Worm (Caenorhabditis elegans) whole organism, late embryonic: ENCODE results near the gene F38B7.17.

Experiments
- C08G9.2 ChIP-seq: sonication (generic microtip); optimal IDR thresholded peaks from 2 replicates; lab custom pipeline; 2016; ENCODE audit warnings: mild to moderate bottlenecking, missing genetic modification characterization, moderate library complexity, missing compliant biosample characterization
- C38D4.7 ChIP-seq: fragments of 200-800 bp; sonication (Bioruptor generic); optimal IDR thresholded peaks from 2 replicates; lab custom pipeline; 2018; ENCODE audit warnings: mild to moderate bottlenecking, missing genetic modification characterization, moderate library complexity, missing compliant biosample characterization
- K02D7.2 ChIP-seq: sonication (generic microtip); optimal IDR thresholded peaks from 2 replicates; lab custom pipeline; 2017; ENCODE audit warnings: mild to moderate bottlenecking, missing genetic modification characterization, missing compliant biosample characterization
- K09A11.1 ChIP-seq: sonication (generic microtip); optimal IDR thresholded peaks from 2 replicates; lab custom pipeline; 2017; ENCODE audit warnings: antibody characterized with exemption, mild to moderate bottlenecking, missing genetic modification characterization, missing compliant biosample characterization; ENCODE audit not compliant: insufficient read depth
- Y22D7AL.16 ChIP-seq: sonication (generic microtip); optimal IDR thresholded peaks from 2 replicates; lab custom pipeline; 2016; ENCODE audit warnings: missing genetic modification characterization, missing compliant biosample characterization
- ceh-14 ChIP-seq: sonication (generic microtip); optimal IDR thresholded peaks from 2 replicates; lab custom pipeline; 2016; ENCODE audit warnings: missing genotype, missing genetic modification characterization, missing compliant biosample characterization
- ceh-19 ChIP-seq: fragments of 200-800 bp; sonication (Bioruptor generic); optimal IDR thresholded peaks from 2 replicates; lab custom pipeline; 2018; ENCODE audit warnings: mild to moderate bottlenecking, missing genetic modification characterization, missing compliant biosample characterization
- ceh-24 ChIP-seq: sonication (generic microtip); optimal IDR thresholded peaks from 2 replicates; lab custom pipeline; 2016; ENCODE audit warnings: mild to moderate bottlenecking, missing genetic modification characterization, missing compliant biosample characterization
- ceh-30 ChIP-seq: fragments of 150-350 bp; optimal IDR thresholded peaks from 2 replicates; lab custom pipeline; 2014; ENCODE audit warnings: missing biosample characterization, missing genetic modification characterization
- ceh-31 ChIP-seq: sonication (generic microtip); optimal IDR thresholded peaks from 2 replicates; lab custom pipeline; 2016; ENCODE audit warnings: missing genetic modification characterization, missing compliant biosample characterization
- ceh-34 ChIP-seq: sonication (generic microtip); optimal IDR thresholded peaks from 2 replicates; lab custom pipeline; 2016; ENCODE audit warnings: mild to moderate bottlenecking, missing genetic modification characterization, missing compliant biosample characterization
- ceh-48 ChIP-seq: sonication (generic microtip); optimal IDR thresholded peaks from 2 replicates; lab custom pipeline; 2016; ENCODE audit warnings: missing genetic modification characterization, inconsistent platforms, missing compliant biosample characterization
- ets-4 ChIP-seq: sonication (generic microtip); optimal IDR thresholded peaks from 2 replicates; lab custom pipeline; 2016; ENCODE audit warnings: missing genetic modification characterization, missing compliant biosample characterization
- fax-1 ChIP-seq: sonication (generic microtip); optimal IDR thresholded peaks from 2 replicates; lab custom pipeline; 2016; ENCODE audit warnings: missing genotype, missing genetic modification characterization, missing compliant biosample characterization
- fkh-6 ChIP-seq: sonication (generic microtip); optimal IDR thresholded peaks from 2 replicates; lab custom pipeline; 2016; ENCODE audit warnings: missing genetic modification characterization, missing compliant biosample characterization
- lim-6 ChIP-seq: sonication (generic microtip); optimal IDR thresholded peaks from 2 replicates; lab custom pipeline; 2016; ENCODE audit warnings: missing genetic modification characterization, missing compliant biosample characterization
- mec-3 ChIP-seq: sonication (generic microtip); optimal IDR thresholded peaks from 2 replicates; lab custom pipeline; 2016; ENCODE audit warnings: borderline replicate concordance, missing genetic modification characterization, missing compliant biosample characterization
- nfya-1 ChIP-seq: sonication (generic microtip); optimal IDR thresholded peaks from 2 replicates; lab custom pipeline; 2017; ENCODE audit warnings: missing genetic modification characterization, mild to moderate bottlenecking, missing compliant biosample characterization, antibody characterized with exemption, moderate library complexity
- nhr-11 ChIP-seq: fragments of 150-350 bp; optimal IDR thresholded peaks from 2 replicates; lab custom pipeline; 2014; ENCODE audit warnings: missing biosample characterization, missing genetic modification characterization
- npax-4 ChIP-seq: sonication (generic microtip); optimal IDR thresholded peaks from 2 replicates; lab custom pipeline; 2016; ENCODE audit warnings: missing genetic modification characterization, missing compliant biosample characterization
- odd-2 ChIP-seq: sonication (generic microtip); optimal IDR thresholded peaks from 2 replicates; lab custom pipeline; 2017; ENCODE audit warnings: antibody characterized with exemption, mild to moderate bottlenecking, missing genetic modification characterization, missing compliant biosample characterization
- pag-3 ChIP-seq: sonication (generic microtip); optimal IDR thresholded peaks from 2 replicates; lab custom pipeline; 2016; ENCODE audit warnings: missing compliant biosample characterization, missing genetic modification characterization, borderline replicate concordance
- pax-1 ChIP-seq: fragments of 150-350 bp; optimal IDR thresholded peaks from 2 replicates; lab custom pipeline; 2014; ENCODE audit warnings: missing biosample characterization, missing genetic modification characterization
- pha-4 ChIP-seq: fragments of 150-350 bp; optimal IDR thresholded peaks from 2 replicates; lab custom pipeline; 2018; ENCODE audit warnings: missing biosample characterization, missing genetic modification reagents, missing genetic modification characterization
- ref-2 ChIP-seq: sonication (generic microtip); optimal IDR thresholded peaks from 2 replicates; lab custom pipeline; 2016; ENCODE audit warnings: missing genetic modification characterization, missing compliant biosample characterization
- rnt-1 ChIP-seq: sonication (generic microtip); optimal IDR thresholded peaks from 2 replicates; lab custom pipeline; 2016; ENCODE audit warnings: missing genetic modification characterization, missing compliant biosample characterization
- sox-2 ChIP-seq: fragments of 200-800 bp; sonication (Bioruptor generic); IDR thresholded peaks from 2 replicates; pipeline ENCODE4 v1.3.6; 2022; ENCODE audit warnings: missing genetic modification reagents, missing genetic modification characterization, missing compliant biosample characterization
- sox-4 ChIP-seq: sonication (generic microtip); optimal IDR thresholded peaks from 2 replicates; lab custom pipeline; 2017; ENCODE audit warnings: mild to moderate bottlenecking, missing genetic modification characterization, inconsistent platforms, missing compliant biosample characterization
- syd-9 ChIP-seq: sonication (generic microtip); optimal IDR thresholded peaks from 2 replicates; lab custom pipeline; 2016; ENCODE audit warnings: mild to moderate bottlenecking, missing genetic modification characterization, moderate library complexity, missing compliant biosample characterization
- ttx-3 ChIP-seq: sonication (generic microtip); optimal IDR thresholded peaks from 2 replicates; lab custom pipeline; 2016; ENCODE audit warnings: missing genetic modification reagents, missing genetic modification characterization, missing compliant biosample characterization
- unc-42 ChIP-seq: sonication (generic microtip); optimal IDR thresholded peaks from 2 replicates; lab custom pipeline; 2016; ENCODE audit warnings: missing genotype, missing genetic modification characterization, missing compliant biosample characterization
- zip-5 ChIP-seq: sonication (generic microtip); optimal IDR thresholded peaks from 2 replicates; lab custom pipeline; 2016; ENCODE audit warnings: missing genetic modification characterization, missing compliant biosample characterization

F38B7.17 gene

DNA sequence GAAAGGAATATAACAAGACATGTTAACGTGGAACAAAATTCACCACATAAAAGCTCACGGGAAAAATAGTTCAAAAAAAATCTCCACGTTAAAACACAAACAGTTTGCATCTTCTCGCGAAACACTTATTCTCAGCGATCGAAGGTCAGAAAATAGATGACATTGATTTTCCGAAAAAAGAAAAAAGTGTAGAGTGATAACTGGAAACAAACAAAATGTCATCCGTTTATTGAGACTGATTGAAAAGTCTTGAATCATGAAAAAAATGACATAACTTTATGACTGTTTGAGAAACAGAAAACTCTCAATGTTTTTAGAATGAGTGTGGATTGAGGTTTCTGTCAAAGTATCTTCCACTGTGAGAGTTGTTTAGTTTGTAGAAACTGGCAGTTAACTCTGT, 31.0 kb downstream of the F38B7.17 start, which contains the start of gene C55A6.4:
Gene C55A6.4, minus strand, starts transcription at position 101 of the 400 bp plus-strand sequence.
- TF ChIP-seq ets-4 (tag; lab: Kevin White, UChicago) (no peak), rnt-1 (tag; lab: Kevin White, UChicago) (no peak), nfya-1 (tag; lab: Kevin White, UChicago) (no peak), ref-2 (tag; lab: Kevin White, UChicago) (no peak)

DNA sequence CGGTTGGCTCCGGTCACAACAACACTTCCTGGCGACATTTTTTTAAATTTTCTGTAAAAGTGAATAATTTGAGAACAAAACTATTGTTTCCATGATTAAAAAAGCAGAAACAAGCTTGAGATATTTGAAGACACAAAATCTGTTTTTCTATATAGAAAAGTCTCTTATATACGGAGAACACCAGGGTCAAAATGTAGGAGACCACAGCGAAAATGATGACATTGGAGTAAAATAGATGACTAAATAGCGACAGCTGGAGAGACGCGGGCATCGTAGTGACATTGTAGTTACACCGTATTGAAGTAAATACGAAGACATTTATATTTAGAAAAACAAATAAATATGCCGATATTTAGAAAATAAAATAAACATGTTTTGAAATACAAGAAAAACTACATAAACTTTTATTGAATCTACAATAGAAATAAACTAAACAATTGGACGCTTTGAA, 32.6 kb downstream of the F38B7.17 start, which contains the start of gene sdz-8:
Gene sdz-8, minus strand, starts transcription at position 51 of the 451 bp plus-strand sequence.
- TF ChIP-seq nfya-1 (tag; lab: Kevin White, UChicago) (no peak), zip-5 (tag; lab: Kevin White, UChicago) (no peak), sox-2 (GFP tag; lab: Robert Waterston, UW) (no peak)

DNA sequence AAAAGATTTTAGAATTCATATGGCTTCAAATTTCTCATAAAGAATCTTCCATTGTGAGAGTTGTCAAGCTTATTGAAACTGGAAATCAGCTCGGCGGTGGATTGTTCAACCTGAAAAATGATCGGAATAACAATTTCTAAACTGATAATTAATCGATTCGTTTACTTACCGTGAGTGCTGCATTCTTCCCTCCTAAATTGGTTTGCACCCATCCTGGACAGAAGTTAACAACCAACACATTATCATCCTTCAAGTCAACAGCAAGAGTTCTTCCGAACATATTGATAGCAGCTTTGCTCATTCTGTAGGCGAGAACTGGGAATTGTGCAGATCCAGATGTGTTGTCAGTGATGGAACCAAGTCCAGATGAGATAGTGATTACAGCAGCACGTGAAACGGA, 33.6 kb downstream of the F38B7.17 start:
- TF ChIP-seq mec-3 (tag; lab: Kevin White, UChicago) = no peak
- TF ChIP-seq ceh-48 (tag; lab: Kevin White, UChicago) = no peak
- TF ChIP-seq npax-4 (tag; lab: Kevin White, UChicago) = no peak
- no peak for TF ChIP-seq C38D4.7
- no peak for TF ChIP-seq ceh-14 (tag; lab: Kevin White, UChicago)
- no peak for TF ChIP-seq ceh-31 (tag; lab: Kevin White, UChicago)
- TF ChIP-seq fax-1 (tag; lab: Kevin White, UChicago) = no peak
- TF ChIP-seq pag-3 (tag; lab: Kevin White, UChicago) = no peak
- no peak for TF ChIP-seq ceh-24 (tag; lab: Kevin White, UChicago)
- no peak for TF ChIP-seq K09A11.1 (tag; lab: Kevin White, UChicago)
- TF ChIP-seq syd-9 (tag; lab: Kevin White, UChicago) = no peak
- no peak for TF ChIP-seq unc-42 (tag; lab: Kevin White, UChicago)
- TF ChIP-seq sox-4 (tag; lab: Kevin White, UChicago) = no peak
- TF ChIP-seq pha-4 = no peak
- no peak for TF ChIP-seq K02D7.2 (tag; lab: Kevin White, UChicago)

DNA sequence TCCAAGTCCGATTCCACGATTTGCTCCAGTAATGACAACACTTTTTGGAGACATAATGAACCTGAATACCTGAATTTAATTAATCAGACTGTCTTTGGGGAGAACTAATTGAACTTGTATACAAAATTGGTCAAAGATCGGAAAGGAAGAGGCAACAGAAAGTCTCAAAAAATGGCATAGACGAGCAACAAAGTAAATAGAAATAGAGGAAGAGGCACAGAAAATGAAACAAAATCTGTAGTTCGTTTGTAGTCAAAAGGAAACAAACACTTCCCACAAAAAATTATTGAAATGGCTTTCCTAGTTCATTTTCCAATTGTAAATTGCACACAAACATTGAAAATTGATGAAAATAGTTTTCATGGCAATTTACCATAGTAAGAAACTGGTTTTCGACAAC, 34.1 kb downstream of the F38B7.17 start, which contains the start of gene C55A6.6:
Gene C55A6.6, minus strand, starts transcription at position 61 of the 400 bp plus-strand sequence.
- TF ChIP-seq nfya-1 (tag; lab: Kevin White, UChicago) = no peak
- TF ChIP-seq mec-3 (tag; lab: Kevin White, UChicago) = no peak
- TF ChIP-seq lim-6 = no peak
- TF ChIP-seq odd-2 (tag; lab: Kevin White, UChicago) = no peak
- no peak for TF ChIP-seq ceh-48 (tag; lab: Kevin White, UChicago)
- TF ChIP-seq C08G9.2 (tag; lab: Kevin White, UChicago) = no peak
- TF ChIP-seq ttx-3 (tag; lab: Kevin White, UChicago) = no peak
- no peak for TF ChIP-seq ceh-30
- TF ChIP-seq ceh-19 = no peak
- no peak for TF ChIP-seq ceh-14 (tag; lab: Kevin White, UChicago)
- TF ChIP-seq, all 69 proteins: peak for 0

DNA sequence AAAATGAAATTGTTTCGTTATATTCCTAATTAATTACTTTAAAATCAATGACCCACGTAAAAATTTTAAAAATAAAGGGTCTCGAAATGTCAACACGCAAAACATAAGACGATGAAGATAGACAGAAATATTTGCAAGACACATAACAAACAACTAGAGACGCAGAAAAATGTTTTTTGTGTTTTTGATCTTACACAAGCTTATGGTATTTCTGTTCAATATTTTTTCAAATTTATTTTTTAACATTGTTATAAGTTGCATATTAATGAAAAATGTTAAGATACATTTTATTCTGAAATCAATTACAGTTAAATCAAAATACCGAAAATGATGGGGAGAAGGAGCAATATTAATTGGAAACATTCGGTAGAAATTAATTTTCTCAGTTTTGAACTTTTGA, 35.3 kb downstream of the F38B7.17 start, which contains the start of gene C55A6.3:
Gene C55A6.3, minus strand, starts transcription at position 101 of the 400 bp plus-strand sequence.
- no peak for TF ChIP-seq fkh-6
- no peak for TF ChIP-seq nhr-11 (tag; lab: Kevin White, UChicago)
- no peak for TF ChIP-seq pax-1
- TF ChIP-seq Y22D7AL.16 (tag; lab: Kevin White, UChicago) = no peak
- TF ChIP-seq ceh-34 (tag; lab: Kevin White, UChicago) = no peak
- no peak for TF ChIP-seq ceh-14 (tag; lab: Kevin White, UChicago)
- TF ChIP-seq fax-1 (tag; lab: Kevin White, UChicago) = no peak
